Fruit fly (Drosophila melanogaster): ENCODE results near the gene CG7168.

CG7168 gene

DNA sequence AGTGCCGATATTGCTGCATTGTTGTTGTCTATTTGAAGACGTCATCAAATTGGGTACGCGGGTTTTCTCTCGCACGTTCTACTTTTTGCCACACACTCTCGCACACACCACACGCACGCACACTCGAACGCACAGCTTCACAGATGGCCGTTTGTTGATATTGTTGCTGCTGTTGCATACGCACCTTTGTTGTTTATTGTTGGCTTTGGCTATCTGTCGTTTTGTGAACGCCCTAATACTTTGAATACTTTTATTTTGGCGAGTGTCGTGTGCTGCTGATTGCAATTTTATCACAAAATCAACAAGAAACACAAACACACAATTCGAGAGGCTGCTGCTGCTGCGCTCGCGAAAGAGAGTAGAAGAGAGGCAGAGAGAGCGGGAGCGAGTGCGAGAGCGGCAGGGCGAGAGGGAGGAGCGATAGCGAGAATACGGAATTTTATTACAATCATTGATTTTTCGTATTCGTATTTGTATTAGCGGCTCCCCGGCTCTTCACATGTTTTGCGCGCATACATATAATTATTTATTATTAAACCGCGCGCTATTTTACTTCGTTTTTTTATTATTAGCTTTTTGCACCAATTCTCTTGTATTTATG lies 27.3 kb downstream of the CG7168 start (continued):
- TF ChIP-seq pfk (GFP tag; optimal IDR thresholded peaks at IDR 0.05): peak; percentile 39
- peak; percentile 46 for TF ChIP-seq CG4854 (GFP tag; optimal IDR thresholded peaks at IDR 0.05)
- TF ChIP-seq Lim3 (GFP tag; IDR thresholded peaks at IDR 0.05): no peak
- peak; percentile 50 for TF ChIP-seq Fer3 (tag; optimal IDR thresholded peaks at IDR 0.05)
- no peak for TF ChIP-seq danr (GFP tag; IDR thresholded peaks at IDR 0.05)
- TF ChIP-seq maf-S (GFP tag; optimal IDR thresholded peaks at IDR 0.05): peak; percentile 3
- TF ChIP-seq CG17829 (tag; optimal IDR thresholded peaks at IDR 0.05): peak; percentile 26
- TF ChIP-seq pzg (GFP tag; optimal IDR thresholded peaks at IDR 0.05): no peak
- no peak for TF ChIP-seq Hr78 (GFP tag; optimal IDR thresholded peaks at IDR 0.05)
- TF ChIP-seq vvl (GFP tag; IDR thresholded peaks at IDR 0.05): no peak
- no peak for TF ChIP-seq Ptx1 (GFP tag; IDR thresholded peaks at IDR 0.05)
- peak; percentile 29 for TF ChIP-seq tap (tag; optimal IDR thresholded peaks at IDR 0.05)
- TF ChIP-seq HLH3B (GFP tag; IDR thresholded peaks at IDR 0.05): no peak
- peak; percentile 71 for TF ChIP-seq CG17359 (tag; optimal IDR thresholded peaks at IDR 0.05)
- TF ChIP-seq CG15514 (GFP tag; optimal IDR thresholded peaks at IDR 0.05): peak; percentile 25
- no peak for TF ChIP-seq oc (tag; optimal IDR thresholded peaks at IDR 0.05)
- no peak for TF ChIP-seq Hr39 (optimal IDR thresholded peaks at IDR 0.05)
- TF ChIP-seq jing (GFP tag; optimal IDR thresholded peaks at IDR 0.05): no peak
- TF ChIP-seq gro (GFP tag; optimal IDR thresholded peaks at IDR 0.05): no peak
- peak; percentile 42 for TF ChIP-seq NK7.1 (GFP tag; optimal IDR thresholded peaks at IDR 0.05)
- peak; percentile 48 for TF ChIP-seq CG10543 (GFP tag; optimal IDR thresholded peaks at IDR 0.05)
- TF ChIP-seq CG10462 (GFP tag; optimal IDR thresholded peaks at IDR 0.05): no peak
- TF ChIP-seq onecut (GFP tag; IDR thresholded peaks at IDR 0.05): peak; percentile 94
- TF ChIP-seq CG17186 (GFP tag; optimal IDR thresholded peaks at IDR 0.05): no peak
- no peak for TF ChIP-seq tin (GFP tag; optimal IDR thresholded peaks at IDR 0.05)
- no peak for TF ChIP-seq emc (GFP tag; optimal IDR thresholded peaks at IDR 0.05)
- TF ChIP-seq grau (tag; optimal IDR thresholded peaks at IDR 0.05): no peak
- TF ChIP-seq CG10565 (GFP tag; optimal IDR thresholded peaks at IDR 0.05): no peak
- TF ChIP-seq Fer1 (GFP tag; optimal IDR thresholded peaks at IDR 0.05): peak; percentile 83
- TF ChIP-seq Rfx (GFP tag; IDR thresholded peaks at IDR 0.05): no peak
- no peak for TF ChIP-seq crol (GFP tag; IDR thresholded peaks at IDR 0.05)
- peak; percentile 56 for TF ChIP-seq mirr (GFP tag; optimal IDR thresholded peaks at IDR 0.05)
- TF ChIP-seq gsb (GFP tag; IDR thresholded peaks at IDR 0.05): no peak
- no peak for TF ChIP-seq CG10979 (tag; optimal IDR thresholded peaks at IDR 0.05)
- TF ChIP-seq luna (GFP tag; optimal IDR thresholded peaks at IDR 0.05): no peak
- no peak for TF ChIP-seq CG2712 (tag; optimal IDR thresholded peaks at IDR 0.05)
- peak; percentile 34 for TF ChIP-seq CG10209 (GFP tag; optimal IDR thresholded peaks at IDR 0.05)
- no peak for TF ChIP-seq ttk (GFP tag; IDR thresholded peaks at IDR 0.05)
- TF ChIP-seq sqz (GFP tag; optimal IDR thresholded peaks at IDR 0.05): peak; percentile 58
- TF ChIP-seq CG16779 (GFP tag; IDR thresholded peaks at IDR 0.05): no peak
- no peak for TF ChIP-seq Six4 (GFP tag; optimal IDR thresholded peaks at IDR 0.05)
- no peak for TF ChIP-seq fd3F (GFP tag; optimal IDR thresholded peaks at IDR 0.05)
- no peak for TF ChIP-seq CG8478 (optimal IDR thresholded peaks at IDR 0.05)
- no peak for TF ChIP-seq CG14965 (GFP tag; optimal IDR thresholded peaks at IDR 0.05; ENCODE audit: borderline replicate concordance)
- peak; percentile 4 for TF ChIP-seq Max (GFP tag; optimal IDR thresholded peaks at IDR 0.05)
- TF ChIP-seq sr (GFP tag; IDR thresholded peaks at IDR 0.05): no peak
- TF ChIP-seq CG1024 (GFP tag; IDR thresholded peaks at IDR 0.05): no peak
- TF ChIP-seq tll (GFP tag; optimal IDR thresholded peaks at IDR 0.05): peak in 1 of 2 experiments; percentile 70
- no peak for TF ChIP-seq sug (tag; optimal IDR thresholded peaks at IDR 0.05)
- no peak for TF ChIP-seq fu2 (GFP tag; optimal IDR thresholded peaks at IDR 0.05)
- TF ChIP-seq dmrt11E (tag; optimal IDR thresholded peaks at IDR 0.05): peak; percentile 39

All from whole organism, embryonic.